Fruit fly (Drosophila melanogaster): ENCODE data around the gene Sc2.

DNA sequence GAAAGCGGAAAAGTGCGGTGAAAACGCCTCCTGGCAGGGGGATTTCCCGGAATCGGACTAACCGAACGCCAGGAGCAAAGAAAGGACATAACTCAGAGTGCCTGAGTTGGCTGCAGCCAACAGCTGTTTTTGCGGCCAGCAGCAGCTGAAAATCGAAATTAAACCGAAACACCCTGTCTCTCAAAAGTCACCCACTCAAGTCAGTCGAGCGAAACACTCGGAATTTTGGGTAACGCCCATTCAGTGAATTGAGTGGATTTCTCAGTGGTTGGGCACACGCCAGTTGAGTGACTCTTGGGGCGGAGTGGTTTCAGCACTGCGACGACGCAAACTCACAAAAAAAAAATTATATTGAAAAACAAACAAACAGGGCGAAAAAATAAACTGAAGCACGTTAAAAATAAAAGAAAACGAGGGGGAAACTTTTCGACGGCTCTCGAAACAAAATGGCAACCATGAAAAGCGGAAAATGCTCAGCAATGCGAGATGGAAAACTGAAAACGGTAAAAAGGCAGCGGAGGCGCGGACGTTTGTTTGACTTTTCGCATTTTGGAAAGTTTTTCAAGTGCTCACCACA is 24.5 kb upstream of the Sc2 start:
- no peak for TF ChIP-seq CG14711 (tag; optimal IDR thresholded peaks at IDR 0.05)
- TF ChIP-seq Hr96 (GFP tag; optimal IDR thresholded peaks at IDR 0.05): no peak
- TF ChIP-seq CG7101 (tag; optimal IDR thresholded peaks at IDR 0.05): no peak
- TF ChIP-seq kay (GFP tag; ENCODE audit: borderline replicate concordance): no peak
- TF ChIP-seq cnc (optimal IDR thresholded peaks at IDR 0.05): no peak
- TF ChIP-seq Crg-1 (GFP tag; optimal IDR thresholded peaks at IDR 0.05): no peak
- no peak for TF ChIP-seq toe (GFP tag; optimal IDR thresholded peaks at IDR 0.05)
- TF ChIP-seq Mnt (GFP tag; optimal IDR thresholded peaks at IDR 0.05): no peak
- TF ChIP-seq CG11617 (GFP tag; optimal IDR thresholded peaks at IDR 0.05): no peak
- TF ChIP-seq Clk (GFP tag; optimal IDR thresholded peaks at IDR 0.05): no peak
- TF ChIP-seq pad (GFP tag; optimal IDR thresholded peaks at IDR 0.05): no peak
- TF ChIP-seq cic (GFP tag; optimal IDR thresholded peaks at IDR 0.05): no peak

Data from whole organism, adult.